Worm (Caenorhabditis elegans): ENCODE measurements around the gene pigt-1.

pigt-1 gene

DNA sequence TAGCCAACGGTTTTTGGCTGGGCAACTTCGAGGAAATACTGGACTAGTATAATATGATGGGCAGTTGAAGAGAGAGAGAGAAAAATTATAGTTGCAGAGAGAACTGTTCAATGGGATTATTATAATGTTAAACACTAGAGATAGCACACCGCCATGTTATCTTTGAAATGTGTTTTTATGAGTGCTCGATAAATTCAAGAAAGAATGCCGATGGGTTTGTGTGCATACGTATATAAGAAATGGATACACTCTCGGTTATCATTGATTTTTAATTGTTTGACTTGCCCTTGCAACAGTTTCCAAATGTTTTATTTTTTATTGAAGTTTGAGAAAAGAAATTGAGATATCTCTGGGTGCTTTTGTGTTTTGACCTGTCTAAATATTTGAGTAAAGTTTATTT lies 21.9 kb downstream of the pigt-1 start, which contains the start of gene F17C11.12:
Gene F17C11.12 (minus strand): TSS at position 240 of the 400 bp plus-strand sequence.
- no peak for TF ChIP-seq swsn-7 (tag; optimal IDR thresholded peaks at IDR 0.05)
- peak; percentile 83 for TF ChIP-seq elt-2 (tag; optimal IDR thresholded peaks at IDR 0.05)
- TF ChIP-seq C34B4.2 (tag; optimal IDR thresholded peaks at IDR 0.05), result no peak
- peak; percentile 1 for TF ChIP-seq nhr-20 (tag; optimal IDR thresholded peaks at IDR 0.05)

DNA sequence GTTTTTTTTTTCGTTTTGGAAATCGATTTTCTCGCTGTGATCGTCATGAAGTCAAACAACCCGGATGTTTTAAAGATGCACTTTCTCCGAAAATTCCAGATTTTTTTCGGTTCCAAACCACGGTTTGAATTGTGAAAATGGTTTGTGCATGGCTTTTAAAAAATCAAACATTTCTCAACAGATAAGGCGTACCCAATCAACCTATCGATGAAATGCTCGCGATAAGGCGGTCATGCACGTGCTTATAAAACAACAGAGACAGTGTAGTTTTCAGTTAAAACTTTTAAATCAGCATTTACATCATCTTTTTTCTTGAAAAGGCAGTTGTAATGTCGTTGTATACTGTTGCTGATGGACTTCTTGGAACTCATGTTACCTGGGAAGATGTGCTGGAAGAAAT lies 26.2 kb downstream of the pigt-1 start, which contains the start of gene F58B4.5:
Gene F58B4.5 (plus strand): TSS at position 283 of the 400 bp plus-strand sequence.
- TF ChIP-seq elt-2 (tag; optimal IDR thresholded peaks at IDR 0.05) (peak; percentile 89), lin-35 (GFP tag; optimal IDR thresholded peaks at IDR 0.05) (peak in 1 of 2 experiments; percentile 19), ceh-82 (tag; optimal IDR thresholded peaks at IDR 0.05) (no peak), nhr-20 (tag; optimal IDR thresholded peaks at IDR 0.05) (peak; percentile 51), ces-1 (GFP tag; optimal IDR thresholded peaks at IDR 0.05) (no peak), efl-1 (optimal IDR thresholded peaks at IDR 0.05) (no peak), efl-1 (GFP tag; optimal IDR thresholded peaks at IDR 0.05 in 1 of 2) (peak in 1 of 2 experiments; percentile 43), nhr-85 (tag) (no peak), unc-130 (tag; optimal IDR thresholded peaks at IDR 0.05) (no peak), aha-1 (tag; optimal IDR thresholded peaks at IDR 0.05) (no peak)

DNA sequence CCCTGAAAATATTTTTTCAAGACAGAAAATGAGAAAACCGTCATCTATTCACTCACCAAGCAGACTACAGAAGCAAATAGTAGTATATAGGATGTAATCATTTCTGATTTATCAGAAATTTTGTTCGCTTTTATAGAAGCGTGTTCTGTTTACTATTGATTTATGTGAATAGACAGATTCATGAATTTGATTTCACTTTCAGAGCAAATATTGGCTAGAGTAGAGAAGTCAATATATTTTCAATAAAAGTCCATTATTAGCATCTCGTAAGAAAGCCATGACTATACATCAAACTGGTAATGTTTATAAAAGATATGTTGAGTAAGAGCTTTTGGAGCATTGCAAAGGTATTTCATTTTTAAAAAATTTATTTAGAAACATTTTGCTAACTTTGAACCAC lies 27.4 kb downstream of the pigt-1 start, which contains the start of gene scvp-1:
Gene scvp-1 (minus strand): TSS at position 101 of the 400 bp plus-strand sequence.
- TF ChIP-seq F16B12.6 (tag; optimal IDR thresholded peaks at IDR 0.05) (no peak), vab-15 (tag; optimal IDR thresholded peaks at IDR 0.05) (no peak), C04F5.9 (tag; optimal IDR thresholded peaks at IDR 0.05) (no peak), xbp-1 (tag; optimal IDR thresholded peaks at IDR 0.05) (no peak), lir-3 (tag; optimal IDR thresholded peaks at IDR 0.05; ENCODE audit: poor library complexity) (no peak), mdl-1 (tag; optimal IDR thresholded peaks at IDR 0.05) (no peak), lsy-2 (tag; optimal IDR thresholded peaks at IDR 0.05) (no peak), zag-1 (tag; optimal IDR thresholded peaks at IDR 0.05) (no peak), nhr-237 (tag; optimal IDR thresholded peaks at IDR 0.05) (no peak), egl-13 (tag; optimal IDR thresholded peaks at IDR 0.05) (no peak), lin-15B (tag; optimal IDR thresholded peaks at IDR 0.05) (no peak), aly-2 (tag; optimal IDR thresholded peaks at IDR 0.05) (no peak), nhr-76 (tag; optimal IDR thresholded peaks at IDR 0.05) (no peak)

DNA sequence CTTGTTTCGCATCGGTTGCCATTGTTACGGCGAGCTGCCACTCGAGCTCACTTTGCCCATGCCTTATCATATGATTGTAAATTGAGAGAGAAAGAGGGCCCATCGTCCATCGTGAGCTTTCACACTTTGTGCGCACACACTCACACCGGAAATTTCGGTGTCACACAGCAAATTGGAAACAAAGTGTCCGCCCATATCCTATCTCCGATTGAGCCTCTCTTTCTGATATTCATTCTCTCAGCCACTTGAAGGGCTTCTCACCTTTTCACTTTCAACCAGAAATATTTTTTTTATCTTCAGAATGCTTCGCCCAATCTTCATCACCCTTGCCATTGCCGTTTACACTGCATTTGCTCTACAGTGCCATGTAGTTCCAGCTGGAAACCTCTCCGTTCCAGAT lies 29.1 kb downstream of the pigt-1 start, which contains the start of gene F58B4.3:
Gene F58B4.3 (plus strand): TSS at position 301 of the 400 bp plus-strand sequence.
- no peak for TF ChIP-seq nhr-84 (tag; optimal IDR thresholded peaks at IDR 0.05)
- TF ChIP-seq nhr-28 (tag; optimal IDR thresholded peaks at IDR 0.05), result no peak
- peak; percentile 16 for TF ChIP-seq nhr-71 (tag; optimal IDR thresholded peaks at IDR 0.05)
- no peak for TF ChIP-seq F16B12.6 (tag; optimal IDR thresholded peaks at IDR 0.05)
- TF ChIP-seq fkh-8 (tag; optimal IDR thresholded peaks at IDR 0.05), result peak; percentile 64
- no peak for TF ChIP-seq aly-2 (tag; optimal IDR thresholded peaks at IDR 0.05)
- no peak for TF ChIP-seq nhr-11 (tag; optimal IDR thresholded peaks at IDR 0.05)
- TF ChIP-seq lin-35 (GFP tag; optimal IDR thresholded peaks at IDR 0.05), result no peak
- TF ChIP-seq egl-27 (tag; optimal IDR thresholded peaks at IDR 0.05), result no peak
- peak; percentile 31 for TF ChIP-seq pax-3 (tag; optimal IDR thresholded peaks at IDR 0.05)
- no peak for TF ChIP-seq irx-1 (tag; optimal IDR thresholded peaks at IDR 0.05)
- TF ChIP-seq snu-23 (GFP tag; optimal IDR thresholded peaks at IDR 0.05), result no peak

DNA sequence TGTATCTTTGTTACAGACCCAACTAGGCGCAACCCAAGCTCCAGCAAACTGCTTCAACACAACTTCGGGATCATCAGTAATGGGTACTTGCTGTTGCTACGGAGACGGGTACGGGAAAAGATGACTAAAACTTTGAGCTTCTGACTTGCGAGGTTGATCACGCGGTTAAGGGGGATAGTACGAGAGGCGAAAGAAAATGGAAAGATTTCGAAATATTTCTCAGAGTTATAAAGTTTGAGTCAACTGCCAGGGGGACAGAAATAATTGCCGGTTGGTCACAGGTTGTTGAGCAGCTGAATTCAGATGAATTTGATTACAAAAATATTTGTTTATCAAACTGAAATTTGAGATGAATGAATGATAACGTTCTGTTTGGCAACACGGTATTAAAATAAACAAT lies 33.0 kb downstream of the pigt-1 start:
- TF ChIP-seq mdl-1 (tag; optimal IDR thresholded peaks at IDR 0.05), result no peak
- TF ChIP-seq lin-14 (GFP tag; optimal IDR thresholded peaks at IDR 0.05), result peak; percentile 6
- peak; percentile 53 for TF ChIP-seq skn-1 (tag; optimal IDR thresholded peaks at IDR 0.05)
- TF ChIP-seq dpl-1 (GFP tag; optimal IDR thresholded peaks at IDR 0.05), result no peak
- no peak for TF ChIP-seq dsc-1 (tag; optimal IDR thresholded peaks at IDR 0.05)
- no peak for TF ChIP-seq ets-5 (GFP tag; IDR thresholded peaks at IDR 0.05)
- TF ChIP-seq C34B4.2 (tag; optimal IDR thresholded peaks at IDR 0.05), result no peak
- TF ChIP-seq lin-35 (GFP tag; optimal IDR thresholded peaks at IDR 0.05), result no peak
- no peak for TF ChIP-seq sox-4 (tag; optimal IDR thresholded peaks at IDR 0.05)
- no peak for TF ChIP-seq F16B12.6 (tag; optimal IDR thresholded peaks at IDR 0.05)
- peak; percentile 22 for TF ChIP-seq nhr-20 (tag; optimal IDR thresholded peaks at IDR 0.05)
- no peak for TF ChIP-seq efl-1 (optimal IDR thresholded peaks at IDR 0.05)
- TF ChIP-seq efl-1 (GFP tag; optimal IDR thresholded peaks at IDR 0.05 in 1 of 2), result peak in 1 of 2 experiments; percentile 15
- peak; percentile 68 for TF ChIP-seq fkh-8 (tag; optimal IDR thresholded peaks at IDR 0.05)
- TF ChIP-seq xbp-1 (tag; optimal IDR thresholded peaks at IDR 0.05), result no peak
- no peak for TF ChIP-seq sup-37 (GFP tag; optimal IDR thresholded peaks at IDR 0.05)
- no peak for TF ChIP-seq ztf-11 (tag; optimal IDR thresholded peaks at IDR 0.05)
- peak; percentile 57 for TF ChIP-seq nhr-71 (tag; optimal IDR thresholded peaks at IDR 0.05)
- no peak for TF ChIP-seq grh-1 (GFP tag; IDR thresholded peaks at IDR 0.05)
- no peak for TF ChIP-seq lir-3 (tag; optimal IDR thresholded peaks at IDR 0.05; ENCODE audit: poor library complexity)
- no peak for TF ChIP-seq lsy-2 (tag; optimal IDR thresholded peaks at IDR 0.05)

Data from whole organism, L1 larva.